Fruit fly (Drosophila melanogaster): Measurements from ENCODE around the gene Alp9.

dm6 chr3L:5630608-5631080 is 35.3 kb downstream of the Alp9 start, which contains the start of gene Blimp-1:
- no peak for TF ChIP-seq CG8478 (optimal IDR thresholded peaks at IDR 0.05)
- no peak for TF ChIP-seq CTCF (optimal IDR thresholded peaks at IDR 0.05)
